Fruit fly (Drosophila melanogaster) whole organism, embryonic: ENCODE data around the gene CG11695.
A peak's percentile ranks its signal among the peaks of the same experiment; 100 is the strongest.

ENCODE experiments used
- CG1024 ChIP-seq: fragments of 200-800 bp; sonication (Bioruptor generic); IDR thresholded peaks from 2 replicates; pipeline ENCODE4 v1.3.6; 2022; ENCODE audit warnings: missing biosample characterization, missing genetic modification characterization
- CG10274 ChIP-seq: fragments of 200-800 bp; sonication (Bioruptor generic); optimal IDR thresholded peaks from 3 replicates; lab custom pipeline; 2017; ENCODE audit warnings: missing biosample characterization, mild to moderate bottlenecking, missing genetic modification characterization
- CG10321 ChIP-seq: fragments of 200-800 bp; sonication (Bioruptor generic); IDR thresholded peaks from 2 replicates; pipeline ENCODE4 v1.3.6; 2022; ENCODE audit warnings: missing biosample characterization, missing genetic modification characterization
- CG13424 ChIP-seq: fragments of 200-800 bp; sonication (Bioruptor generic); optimal IDR thresholded peaks from 2 replicates; lab custom pipeline; 2019; ENCODE audit warnings: missing biosample characterization, mild to moderate bottlenecking, missing genetic modification characterization, moderate library complexity
- CG14667 ChIP-seq: fragments of 200-800 bp; sonication (Bioruptor generic); IDR thresholded peaks from 2 replicates; pipeline ENCODE4 v1.3.6; 2022; ENCODE audit warnings: missing biosample characterization, missing genetic modification characterization
- CG14710 ChIP-seq: fragments of 200-800 bp; sonication (Bioruptor generic); optimal IDR thresholded peaks from 3 replicates; lab custom pipeline; 2019; ENCODE audit warnings: missing biosample characterization, mild to moderate bottlenecking, missing genetic modification characterization, moderate library complexity
- CG14965 ChIP-seq: fragments of 200-800 bp; sonication (Bioruptor generic); optimal IDR thresholded peaks from 2 replicates; lab custom pipeline; 2016; ENCODE audit warnings: missing biosample characterization, missing genetic modification characterization, borderline replicate concordance
- CG16813 ChIP-seq: fragments of 200-800 bp; sonication (Bioruptor generic); IDR thresholded peaks from 3 replicates; pipeline ENCODE4 v1.3.6; 2022; ENCODE audit warnings: missing biosample characterization, missing genetic modification characterization; ENCODE audit not compliant: partially characterized antibody
- CG17802 ChIP-seq: fragments of 200-800 bp; sonication (Bioruptor generic); optimal IDR thresholded peaks from 2 replicates; lab custom pipeline; 2018; ENCODE audit warnings: missing biosample characterization, mild to moderate bottlenecking, missing genetic modification characterization, moderate library complexity
- CG31441 ChIP-seq: fragments of 200-800 bp; sonication (Bioruptor generic); IDR thresholded peaks from 2 replicates; pipeline ENCODE4 v1.3.6; 2022; ENCODE audit warnings: missing biosample characterization, missing genetic modification characterization
- CG3726 ChIP-seq: fragments of 200-800 bp; sonication (Bioruptor generic); IDR thresholded peaks from 3 replicates; pipeline ENCODE4, ENCODE4 v1.3.6; 2022; ENCODE audit warnings: missing biosample characterization, missing genetic modification characterization
- CG3847 ChIP-seq: fragments of 200-800 bp; sonication (Bioruptor generic); IDR thresholded peaks from 2 replicates; pipeline ENCODE4 v1.3.6; 2022; ENCODE audit warnings: missing biosample characterization, missing genetic modification characterization
- CG6254 ChIP-seq: fragments of 200-800 bp; sonication (Bioruptor generic); optimal IDR thresholded peaks from 3 replicates; lab custom pipeline; 2017; ENCODE audit warnings: mild to moderate bottlenecking, missing biosample characterization, missing genetic modification reagents, missing genetic modification characterization
- CG6813 ChIP-seq: fragments of 200-800 bp; sonication (Bioruptor generic); optimal IDR thresholded peaks from 2 replicates; lab custom pipeline; 2017; ENCODE audit warnings: missing biosample characterization, missing genetic modification characterization, mild to moderate bottlenecking, moderate library complexity, missing genetic modification reagents
- CG8944 ChIP-seq: fragments of 200-800 bp; sonication (Bioruptor generic); optimal IDR thresholded peaks from 3 replicates; lab custom pipeline; 2016; ENCODE audit warnings: missing biosample characterization, missing genetic modification characterization
- Camta ChIP-seq: fragments of 200-800 bp; sonication (Bioruptor generic); optimal IDR thresholded peaks from 2 replicates; lab custom pipeline; 2016; ENCODE audit warnings: missing biosample characterization, missing genetic modification characterization
- D19B ChIP-seq: fragments of 200-800 bp; sonication (Bioruptor generic); optimal IDR thresholded peaks from 2 replicates; lab custom pipeline; 2017; ENCODE audit warnings: missing biosample characterization, mild to moderate bottlenecking, missing genetic modification characterization
- Dll ChIP-seq: fragments of 200-800 bp; sonication (Bioruptor generic); IDR thresholded peaks from 4 replicates; pipeline ENCODE4 v1.3.6; 2022; ENCODE audit warnings: missing biosample characterization, missing genetic modification characterization; ENCODE audit not compliant: partially characterized antibody
- Drgx ChIP-seq: fragments of 200-800 bp; sonication (Bioruptor generic); IDR thresholded peaks from 2 replicates; pipeline ENCODE4 v1.3.6; 2022; ENCODE audit warnings: missing biosample characterization, missing genetic modification characterization
- Fer3 ChIP-seq: fragments of 200-800 bp; sonication (Bioruptor generic); optimal IDR thresholded peaks from 2 replicates; lab custom pipeline; 2018; ENCODE audit warnings: missing biosample characterization, mild to moderate bottlenecking, missing genetic modification characterization, moderate library complexity
- H15 ChIP-seq: fragments of 200-800 bp; sonication (Bioruptor generic); IDR thresholded peaks from 3 replicates; pipeline ENCODE4 v1.3.6; 2022; ENCODE audit warnings: missing biosample characterization, missing genetic modification characterization
- HHEX ChIP-seq: fragments of 200-800 bp; sonication (Bioruptor generic); optimal IDR thresholded peaks from 3 replicates; lab custom pipeline; 2017; ENCODE audit warnings: missing biosample characterization, mild to moderate bottlenecking, missing genetic modification characterization, missing genetic modification reagents
- Hr51 ChIP-seq, 2 experiments: fragments of 200-800 bp; sonication (Bioruptor generic); optimal IDR thresholded peaks; 2 replicates in 1 of 2; 3 replicates in 1 of 2; lab custom pipeline; 2016 to 2018; ENCODE audit warnings: missing biosample characterization in 2 of 2, missing genetic modification characterization in 2 of 2, mild to moderate bottlenecking in 1 of 2, moderate library complexity in 1 of 2
- MBD-R2 ChIP-seq: fragments of 200-800 bp; sonication (Bioruptor generic); IDR thresholded peaks from 2 replicates; pipeline ENCODE4 v1.3.6; 2022; ENCODE audit warnings: missing biosample characterization, missing genetic modification characterization
- MESR4 ChIP-seq: fragments of 200-800 bp; sonication (Bioruptor generic); optimal IDR thresholded peaks from 2 replicates; lab custom pipeline; 2018; ENCODE audit warnings: missing biosample characterization, mild to moderate bottlenecking, missing genetic modification characterization, moderate library complexity
- Myb ChIP-seq: fragments of 200-800 bp; sonication (Bioruptor generic); optimal IDR thresholded peaks from 2 replicates; lab custom pipeline; 2016; ENCODE audit warnings: missing biosample characterization, missing genetic modification characterization
- NC2β ChIP-seq: fragments of 200-800 bp; sonication (Bioruptor generic); optimal IDR thresholded peaks from 2 replicates; lab custom pipeline; 2016; ENCODE audit warnings: missing biosample characterization, missing genetic modification characterization
- Opbp ChIP-seq: fragments of 200-800 bp; sonication (Bioruptor generic); IDR thresholded peaks from 3 replicates; pipeline ENCODE4 v1.3.6; 2022; ENCODE audit warnings: missing biosample characterization, missing genetic modification characterization; ENCODE audit not compliant: partially characterized antibody
- Pdp1 ChIP-seq, 2 experiments: fragments of 200-800 bp; sonication (Bioruptor generic); optimal IDR thresholded peaks; 3 replicates each; lab custom pipeline; 2016; ENCODE audit warnings: missing biosample characterization in 2 of 2, missing genetic modification characterization in 2 of 2, mild to moderate bottlenecking in 1 of 2, moderate library complexity in 1 of 2
- TFAM ChIP-seq: fragments of 200-800 bp; sonication (Bioruptor generic); optimal IDR thresholded peaks from 2 replicates; lab custom pipeline; 2017; ENCODE audit warnings: missing biosample characterization, missing genetic modification characterization, inconsistent platforms
- abd-A ChIP-seq: fragments of 200-800 bp; sonication (Bioruptor generic); optimal IDR thresholded peaks from 3 replicates; lab custom pipeline; 2019; ENCODE audit warnings: missing biosample characterization, mild to moderate bottlenecking, missing genetic modification characterization, moderate library complexity
- bab2 ChIP-seq: fragments of 200-800 bp; sonication (Bioruptor generic); optimal IDR thresholded peaks from 2 replicates; lab custom pipeline; 2016; ENCODE audit warnings: missing biosample characterization, missing genetic modification characterization
- bsh ChIP-seq, 2 experiments: fragments of 200-800 bp; sonication (Bioruptor generic); optimal IDR thresholded peaks; 2 replicates each; lab custom pipeline; 2017 to 2018; ENCODE audit warnings: mild to moderate bottlenecking in 2 of 2, missing biosample characterization in 2 of 2, missing genetic modification characterization in 2 of 2, moderate library complexity in 1 of 2
- cad ChIP-seq: fragments of >200 bp; optimal IDR thresholded peaks from 2 replicates; lab custom pipeline; 2017; ENCODE audit warnings: missing biosample characterization, missing genetic modification characterization
- da ChIP-seq: fragments of 200-800 bp; sonication (Bioruptor generic); optimal IDR thresholded peaks from 2 replicates; lab custom pipeline; 2016; ENCODE audit warnings: missing biosample characterization, missing genetic modification characterization
- eyg ChIP-seq: fragments of 200-800 bp; sonication (Bioruptor generic); optimal IDR thresholded peaks from 3 replicates; lab custom pipeline; 2016; ENCODE audit warnings: missing biosample characterization, missing genetic modification characterization
- gem ChIP-seq: fragments of 200-800 bp; sonication (Bioruptor generic); optimal IDR thresholded peaks from 2 replicates; lab custom pipeline; 2019; ENCODE audit warnings: missing biosample characterization, mild to moderate bottlenecking, missing genetic modification characterization, moderate library complexity
- lbe ChIP-seq: fragments of 200-800 bp; sonication (Bioruptor generic); optimal IDR thresholded peaks from 2 replicates; lab custom pipeline; 2016; ENCODE audit warnings: missing biosample characterization, mild to moderate bottlenecking, missing genetic modification characterization
- maf-S ChIP-seq: fragments of 200-800 bp; sonication (Bioruptor generic); optimal IDR thresholded peaks from 2 replicates; lab custom pipeline; 2016; ENCODE audit warnings: missing biosample characterization, missing genetic modification characterization
- nau ChIP-seq: fragments of 200-800 bp; sonication (Bioruptor generic); optimal IDR thresholded peaks from 3 replicates; lab custom pipeline; 2017; ENCODE audit warnings: missing biosample characterization, mild to moderate bottlenecking, missing genetic modification characterization, missing genetic modification reagents
- prd ChIP-seq, 3 experiments: fragments of >200 bp in 2 of 3; fragments of 200-800 bp in 1 of 3; sonication (Bioruptor generic) in 1 of 3; optimal IDR thresholded peaks in 2 of 3; IDR thresholded peaks in 1 of 3; 2 replicates in 2 of 3; 3 replicates in 1 of 3; pipeline versions ENCODE4 v1.3.6 to Lab custom; 2017 to 2022; ENCODE audit warnings: missing biosample characterization in 1 of 3, missing genetic modification characterization in 1 of 3
- rib ChIP-seq: fragments of 200-800 bp; sonication (Bioruptor generic); IDR thresholded peaks from 2 replicates; pipeline ENCODE4 v1.3.6; 2022; ENCODE audit warnings: missing biosample characterization, missing genetic modification characterization
- sens-2 ChIP-seq: fragments of 200-800 bp; sonication (Bioruptor generic); IDR thresholded peaks from 2 replicates; pipeline ENCODE4 v1.3.6; 2022; ENCODE audit warnings: missing biosample characterization, missing genetic modification characterization
- sr ChIP-seq: fragments of 200-800 bp; sonication (Bioruptor generic); IDR thresholded peaks from 3 replicates; pipeline ENCODE4 v1.3.6; 2022; ENCODE audit warnings: missing biosample characterization, missing genetic modification characterization
- ssp ChIP-seq: fragments of 200-800 bp; sonication (Bioruptor generic); IDR thresholded peaks from 2 replicates; pipeline ENCODE4 v1.3.6; 2022; ENCODE audit warnings: missing biosample characterization, missing genetic modification characterization
- tgo ChIP-seq: fragments of 200-800 bp; sonication (Bioruptor generic); IDR thresholded peaks from 3 replicates; pipeline ENCODE4 v1.3.6; 2022; ENCODE audit warnings: missing biosample characterization, missing genetic modification characterization
- tio ChIP-seq: fragments of 200-800 bp; sonication (Bioruptor generic); optimal IDR thresholded peaks from 2 replicates; lab custom pipeline; 2017; ENCODE audit warnings: missing biosample characterization, missing genetic modification characterization, inconsistent platforms
- tup ChIP-seq: fragments of 200-800 bp; sonication (Bioruptor generic); optimal IDR thresholded peaks from 2 replicates; lab custom pipeline; 2016; ENCODE audit warnings: missing biosample characterization, mild to moderate bottlenecking, missing genetic modification characterization, moderate library complexity
- wor ChIP-seq: fragments of 200-800 bp; sonication (Bioruptor generic); IDR thresholded peaks from 2 replicates; pipeline ENCODE4 v1.3.6; 2022; ENCODE audit warnings: missing biosample characterization, missing genetic modification characterization

The CG11695 gene

DNA sequence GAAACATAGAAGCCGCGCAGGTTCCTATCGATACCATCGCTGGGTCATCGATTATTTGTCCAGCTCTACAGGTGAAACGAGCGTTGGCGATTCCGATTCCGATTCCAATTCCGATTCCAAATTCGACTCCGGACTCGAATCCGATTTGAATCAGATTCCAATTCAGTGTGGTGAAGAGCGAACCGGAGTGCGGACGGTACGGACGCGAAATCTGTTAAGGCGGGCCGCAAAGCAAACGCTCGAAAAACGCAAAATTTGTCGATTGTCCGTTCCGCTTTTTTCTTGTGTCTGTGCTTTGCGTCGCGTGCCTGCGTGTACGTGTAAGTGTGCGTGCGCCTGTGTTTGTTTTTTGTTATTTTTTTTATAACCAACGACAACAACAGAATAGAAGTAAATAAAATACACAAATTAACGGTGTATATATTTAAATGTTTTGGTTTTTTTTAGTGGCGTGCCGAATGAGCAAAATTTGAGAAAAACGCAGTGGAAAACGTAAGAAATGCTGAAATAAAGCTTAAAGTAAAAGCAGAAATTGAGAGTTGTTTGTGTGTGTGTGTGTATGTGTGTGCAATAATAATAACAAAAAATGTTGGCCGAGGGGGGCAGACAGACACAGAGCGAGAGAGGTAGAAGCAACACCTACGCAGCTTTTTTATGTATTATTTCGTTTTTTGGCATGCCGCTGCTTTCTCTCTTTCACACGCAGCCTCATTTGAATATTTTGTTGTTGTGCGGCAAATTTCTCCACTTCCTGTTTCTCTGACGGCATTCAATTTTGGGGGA is 45.4 kb downstream of the CG11695 start, which contains the start of gene Ptp10D (continued):
- TF ChIP-seq CG10274 (GFP tag; lab: Kevin White, UChicago) (no peak), NC2β (no peak), CG3847 (GFP tag; lab: Robert Waterston, UW) (no peak), CG14710 (tag; lab: Kevin White, UChicago) (no peak), tup (GFP tag; lab: Kevin White, UChicago) (no peak), CG17802 (tag; lab: Kevin White, UChicago) (no peak), rib (GFP tag; lab: Robert Waterston, UW) (peak; percentile 66; the same call in 1 of the 2 replicates), sens-2 (GFP tag; lab: Robert Waterston, UW) (no peak), sr (GFP tag; lab: Robert Waterston, UW) (peak; percentile 82), TFAM (GFP tag; lab: Kevin White, UChicago) (no peak), CG13424 (tag; lab: Kevin White, UChicago) (no peak), CG6254 (GFP tag; lab: Kevin White, UChicago) (no peak), maf-S (no peak), bsh (GFP tag; optimal IDR thresholded peaks at IDR 0.05; lab: Kevin White, UChicago) (no peak), CG10321 (GFP tag; lab: Robert Waterston, UW) (no peak), CG14667 (no peak), cad (GFP tag; lab: Kevin White, UChicago) (no peak), Hr51 (GFP tag; optimal IDR thresholded peaks at IDR 0.05; lab: Kevin White, UChicago) (peak in 1 of 2 experiments; percentile 3), Drgx (GFP tag; lab: Robert Waterston, UW) (no peak), H15 (GFP tag; lab: Robert Waterston, UW) (no peak), Opbp (GFP tag; lab: Robert Waterston, UW) (peak; percentile 94), MBD-R2 (GFP tag; lab: Robert Waterston, UW) (no peak), eyg (GFP tag; lab: Kevin White, UChicago) (no peak), bab2 (no peak), tgo (no peak), prd (optimal IDR thresholded peaks at IDR 0.05; lab: Kevin White, UChicago) (no peak), prd (GFP tag; IDR thresholded peaks at IDR 0.05; lab: Robert Waterston, UW) (no peak), CG1024 (GFP tag; lab: Robert Waterston, UW) (no peak), D19B (no peak), lbe (GFP tag; lab: Kevin White, UChicago) (peak; percentile 57), HHEX (no peak), Myb (GFP tag; lab: Kevin White, UChicago) (peak; percentile 92), ssp (GFP tag; lab: Robert Waterston, UW) (no peak), tio (GFP tag; lab: Kevin White, UChicago) (no peak), CG3726 (no peak), gem (tag; lab: Kevin White, UChicago) (no peak), da (GFP tag; lab: Kevin White, UChicago) (no peak), Dll (peak; percentile 83; the same call in 3 of the 4 replicates), MESR4 (GFP tag; lab: Kevin White, UChicago) (peak; percentile 25), CG14965 (GFP tag; lab: Kevin White, UChicago) (no peak), CG16813 (GFP tag; lab: Robert Waterston, UW) (peak; percentile 88), wor (GFP tag; lab: Robert Waterston, UW) (no peak), Fer3 (tag; lab: Kevin White, UChicago) (no peak), Camta (no peak), CG6813 (GFP tag; lab: Kevin White, UChicago) (peak; percentile 14), Pdp1 (GFP tag; optimal IDR thresholded peaks at IDR 0.05; lab: Kevin White, UChicago) (no peak), CG8944 (GFP tag; lab: Kevin White, UChicago) (no peak), nau (peak; percentile 7), CG31441 (GFP tag; lab: Robert Waterston, UW) (no peak), abd-A (tag; lab: Kevin White, UChicago) (peak; percentile 78)
